Worm (Caenorhabditis elegans): Measurements from ENCODE around the gene srbc-17.

DNA sequence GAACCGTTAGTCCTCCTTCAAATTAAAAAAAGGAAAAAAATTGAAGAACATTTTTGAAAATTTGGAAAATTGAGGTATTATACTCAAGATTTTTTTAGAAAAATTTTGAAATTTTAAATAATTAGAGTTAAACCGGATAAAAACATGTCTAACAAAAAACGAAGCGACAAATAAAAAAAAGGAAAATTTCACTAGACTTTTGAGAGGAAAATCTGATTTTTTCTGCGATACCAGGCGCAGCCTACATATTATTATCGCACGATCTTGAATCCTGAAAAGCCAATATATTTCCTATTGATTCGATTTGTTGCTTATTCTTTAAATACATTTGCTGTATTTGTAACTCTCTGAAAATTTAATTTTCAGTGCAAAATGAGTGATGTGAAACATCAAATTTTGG, 37.8 kb downstream of the srbc-17 start, which contains the start of gene nstp-8:
- TF ChIP-seq lin-35 (GFP tag; optimal IDR thresholded peaks at IDR 0.05) (no peak), nhr-77 (tag; optimal IDR thresholded peaks at IDR 0.05) (no peak), nhr-20 (tag; optimal IDR thresholded peaks at IDR 0.05) (no peak), nhr-11 (tag; optimal IDR thresholded peaks at IDR 0.05) (no peak), tlp-1 (tag; optimal IDR thresholded peaks at IDR 0.05) (no peak), lsy-2 (tag; optimal IDR thresholded peaks at IDR 0.05) (no peak), ceh-82 (tag; optimal IDR thresholded peaks at IDR 0.05) (no peak), Y116A8C.19 (tag; optimal IDR thresholded peaks at IDR 0.05; ENCODE audit: borderline replicate concordance) (no peak), blmp-1 (tag; optimal IDR thresholded peaks at IDR 0.05) (peak; percentile 30), pqm-1 (tag; optimal IDR thresholded peaks at IDR 0.05) (no peak), tbx-2 (tag; optimal IDR thresholded peaks at IDR 0.05) (no peak), mep-1 (tag; optimal IDR thresholded peaks at IDR 0.05) (no peak), ztf-11 (tag; optimal IDR thresholded peaks at IDR 0.05) (no peak)

Data from whole organism, L1 larva.